Fruit fly (Drosophila melanogaster): Measurements from ENCODE around the gene mRpL22.

Gene mRpL22

dm6 chrX:16772882-16773827 lies 10.6 kb upstream of the mRpL22 start (continued):
- no peak for TF ChIP-seq CG13287 (GFP tag; IDR thresholded peaks at IDR 0.05; ENCODE audit: partially characterized antibody)
- TF ChIP-seq sima (GFP tag; optimal IDR thresholded peaks at IDR 0.05): peak; percentile 18
- TF ChIP-seq fu2 (GFP tag; optimal IDR thresholded peaks at IDR 0.05): no peak
- peak; percentile 66 for TF ChIP-seq Spps (tag; optimal IDR thresholded peaks at IDR 0.05)
- no peak for TF ChIP-seq cas (GFP tag; IDR thresholded peaks at IDR 0.05)
- no peak for TF ChIP-seq CG10431 (GFP tag; optimal IDR thresholded peaks at IDR 0.05)
- peak; percentile 75 for TF ChIP-seq jumu (GFP tag; optimal IDR thresholded peaks at IDR 0.05)
- TF ChIP-seq CG34224 (GFP tag; IDR thresholded peaks at IDR 0.05; ENCODE audit: partially characterized antibody): no peak
- TF ChIP-seq CG30431 (GFP tag; optimal IDR thresholded peaks at IDR 0.05): peak; percentile 46
- TF ChIP-seq Mrtf (GFP tag; IDR thresholded peaks at IDR 0.05): 0 out of 3 replicates have a peak, but pooled peaks have one; percentile 16
- TF ChIP-seq Optix (GFP tag; IDR thresholded peaks at IDR 0.05): peak; percentile 74; the same call in 2 of the 3 replicates
- peak; percentile 73 for TF ChIP-seq CG18262 (tag; optimal IDR thresholded peaks at IDR 0.05)
- peak; percentile 49; the same call in 1 of the 2 replicates for TF ChIP-seq CG11247 (GFP tag; IDR thresholded peaks at IDR 0.05)
- TF ChIP-seq lmd (GFP tag; IDR thresholded peaks at IDR 0.05): peak; percentile 65
- peak; percentile 63 for TF ChIP-seq CG14014 (GFP tag; IDR thresholded peaks at IDR 0.05)
- peak; percentile 50 for TF ChIP-seq Hr3 (GFP tag; optimal IDR thresholded peaks at IDR 0.05)
- no peak for TF ChIP-seq usp (GFP tag; optimal IDR thresholded peaks at IDR 0.05)
- TF ChIP-seq CG6765 (GFP tag; optimal IDR thresholded peaks at IDR 0.05): no peak
- no peak for TF ChIP-seq Trl (optimal IDR thresholded peaks at IDR 0.05)
- TF ChIP-seq Trl (GFP tag; optimal IDR thresholded peaks at IDR 0.05): peak; percentile 72
- TF ChIP-seq CG8281 (tag; optimal IDR thresholded peaks at IDR 0.05): no peak
- TF ChIP-seq Dip3 (GFP tag; optimal IDR thresholded peaks at IDR 0.05): no peak
- TF ChIP-seq ro (GFP tag; IDR thresholded peaks at IDR 0.05): 0 out of 2 replicates have a peak, but pooled peaks have one; percentile 15
- peak; percentile 59; the same call in 1 of the 2 replicates for TF ChIP-seq ap (GFP tag; IDR thresholded peaks at IDR 0.05)
- peak; percentile 44 for TF ChIP-seq CG33213 (GFP tag; optimal IDR thresholded peaks at IDR 0.05)
- no peak for TF ChIP-seq CG10147 (GFP tag; optimal IDR thresholded peaks at IDR 0.05)
- TF ChIP-seq CG31224 (GFP tag; IDR thresholded peaks at IDR 0.05): no peak
- TF ChIP-seq CG7786 (GFP tag; optimal IDR thresholded peaks at IDR 0.05): peak; percentile 39
- TF ChIP-seq hkb (optimal IDR thresholded peaks at IDR 0.05): no peak
- peak; percentile 75 for TF ChIP-seq hkb (GFP tag; IDR thresholded peaks at IDR 0.05)
- TF ChIP-seq exex (tag; optimal IDR thresholded peaks at IDR 0.05): no peak
- 0 out of 2 replicates have a peak, but pooled peaks have one; percentile 13 for TF ChIP-seq wor (GFP tag; IDR thresholded peaks at IDR 0.05)
- TF ChIP-seq C15 (GFP tag; IDR thresholded peaks at IDR 0.05): no peak
- TF ChIP-seq tgo (GFP tag; IDR thresholded peaks at IDR 0.05): peak; percentile 49; the same call in 1 of the 3 replicates
- TF ChIP-seq CG17186 (GFP tag; optimal IDR thresholded peaks at IDR 0.05): no peak
- TF ChIP-seq emc (GFP tag; optimal IDR thresholded peaks at IDR 0.05): no peak
- no peak for TF ChIP-seq Dek (tag; optimal IDR thresholded peaks at IDR 0.05)
- peak; percentile 34 for TF ChIP-seq CG10654 (GFP tag; optimal IDR thresholded peaks at IDR 0.05)
- TF ChIP-seq CG10979 (tag; optimal IDR thresholded peaks at IDR 0.05): peak; percentile 80
- TF ChIP-seq CG12769 (tag; optimal IDR thresholded peaks at IDR 0.05): no peak
- no peak for TF ChIP-seq pros (GFP tag; optimal IDR thresholded peaks at IDR 0.05)
- TF ChIP-seq prd (optimal IDR thresholded peaks at IDR 0.05): no peak
- peak; percentile 87 for TF ChIP-seq prd (GFP tag; IDR thresholded peaks at IDR 0.05)
- peak; percentile 43; the same call in 2 of the 3 replicates for TF ChIP-seq B-H1 (GFP tag; IDR thresholded peaks at IDR 0.05)
- TF ChIP-seq CG11504 (tag; optimal IDR thresholded peaks at IDR 0.05): peak; percentile 71
- peak; percentile 82 for TF ChIP-seq vvl (GFP tag; IDR thresholded peaks at IDR 0.05)
- TF ChIP-seq pho (GFP tag; optimal IDR thresholded peaks at IDR 0.05): no peak
- no peak for TF ChIP-seq Dll (GFP tag; IDR thresholded peaks at IDR 0.05; ENCODE audit: partially characterized antibody)
- TF ChIP-seq CG17829 (tag; optimal IDR thresholded peaks at IDR 0.05): peak; percentile 56
- TF ChIP-seq Elba2 (GFP tag; optimal IDR thresholded peaks at IDR 0.05): no peak

Measured in whole organism, embryonic.